Fruit fly (Drosophila melanogaster): Measurements from ENCODE around the gene CG16888.
A peak's percentile ranks its signal among the peaks of the same experiment; 100 is the strongest.

The CG16888 gene

DNA sequence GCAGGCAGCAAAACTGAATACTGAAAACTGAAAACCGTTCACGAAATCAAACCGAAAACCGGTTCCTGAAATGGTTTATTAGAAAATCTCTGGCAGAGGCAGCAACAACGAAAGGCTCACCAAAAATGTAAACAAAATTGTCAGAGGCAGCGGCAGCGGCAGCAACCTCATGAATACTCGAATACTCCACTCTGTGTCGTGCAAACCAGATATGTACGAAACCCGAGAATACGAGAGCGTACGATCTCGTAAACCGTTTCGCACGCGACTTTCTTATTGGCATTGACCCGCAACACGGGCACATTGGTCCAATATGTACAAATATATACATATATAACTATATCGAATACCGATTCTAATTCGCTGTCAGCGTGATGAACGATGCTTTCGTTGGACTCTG, 24.5 kb upstream of the CG16888 start (continued):
- TF ChIP-seq CG12769 (tag; optimal IDR thresholded peaks at IDR 0.05) (peak; percentile 79), pan (optimal IDR thresholded peaks at IDR 0.05) (no peak), pan (GFP tag; optimal IDR thresholded peaks at IDR 0.05 in 1 of 2, IDR thresholded peaks at IDR 0.05 in 1 of 2) (no peak), lbe (GFP tag; optimal IDR thresholded peaks at IDR 0.05) (peak; percentile 45), sd (tag; optimal IDR thresholded peaks at IDR 0.05) (peak; percentile 72), gfzf (GFP tag; optimal IDR thresholded peaks at IDR 0.05) (no peak), vvl (GFP tag; IDR thresholded peaks at IDR 0.05) (0 out of 2 replicates have a peak, but pooled peaks have one; percentile 52), Med (GFP tag) (peak; percentile 4), Dip2 (GFP tag; IDR thresholded peaks at IDR 0.05) (no peak), corto (GFP tag; optimal IDR thresholded peaks at IDR 0.05) (peak; percentile 16), Elba2 (GFP tag; optimal IDR thresholded peaks at IDR 0.05) (peak; percentile 41), CG4360 (GFP tag; IDR thresholded peaks at IDR 0.05) (0 out of 2 replicates have a peak, but pooled peaks have one; percentile 18), cwo (GFP tag; optimal IDR thresholded peaks at IDR 0.05) (peak; percentile 83)

DNA sequence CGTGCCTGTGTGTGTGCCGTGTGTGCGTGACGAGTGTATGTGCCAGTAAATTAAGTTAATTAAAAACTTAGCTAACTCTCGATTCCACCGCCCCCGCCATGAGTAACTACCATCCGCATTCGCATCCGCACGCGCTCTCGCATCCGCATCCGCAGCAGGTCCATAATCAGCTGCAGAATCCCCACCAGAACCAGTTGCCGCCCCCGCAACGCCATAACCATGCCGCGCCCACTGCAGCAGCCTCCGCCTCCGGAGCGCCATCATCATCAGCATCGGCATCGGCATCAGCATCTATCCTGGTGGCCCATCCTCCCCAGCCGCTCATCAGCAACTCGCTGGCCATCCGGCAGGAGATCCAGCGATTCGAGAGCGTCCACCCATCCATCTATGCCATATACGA, 22.9 kb upstream of the CG16888 start:
- TF ChIP-seq CG9215 (GFP tag; IDR thresholded peaks at IDR 0.05) (no peak), chm (GFP tag; IDR thresholded peaks at IDR 0.05) (0 out of 2 replicates have a peak, but pooled peaks have one; percentile 31), mld (GFP tag; IDR thresholded peaks at IDR 0.05; ENCODE audit: partially characterized antibody) (peak; percentile 50; the same call in 1 of the 3 replicates), Awh (GFP tag; IDR thresholded peaks at IDR 0.05) (0 out of 2 replicates have a peak, but pooled peaks have one; percentile 22), Med (GFP tag) (peak; percentile 64), hth (optimal IDR thresholded peaks at IDR 0.05) (no peak), chinmo (GFP tag; IDR thresholded peaks at IDR 0.05; ENCODE audit: partially characterized antibody) (no peak), ci (GFP tag; IDR thresholded peaks at IDR 0.05) (0 out of 3 replicates have a peak, but pooled peaks have one; percentile 36), Rfx (GFP tag; IDR thresholded peaks at IDR 0.05) (0 out of 2 replicates have a peak, but pooled peaks have one; percentile 7), Dek (tag; optimal IDR thresholded peaks at IDR 0.05) (no peak), Dbx (GFP tag; IDR thresholded peaks at IDR 0.05) (0 out of 3 replicates have a peak, but pooled peaks have one; percentile 9), CG1024 (GFP tag; IDR thresholded peaks at IDR 0.05) (no peak), Drgx (GFP tag; IDR thresholded peaks at IDR 0.05) (0 out of 2 replicates have a peak, but pooled peaks have one; percentile 6), crol (GFP tag; IDR thresholded peaks at IDR 0.05) (0 out of 2 replicates have a peak, but pooled peaks have one; percentile 9), CG11456 (GFP tag; IDR thresholded peaks at IDR 0.05) (peak; percentile 61; the same call in 1 of the 3 replicates), CG8765 (GFP tag; IDR thresholded peaks at IDR 0.05) (0 out of 2 replicates have a peak, but pooled peaks have one; percentile 15), CG12659 (GFP tag; optimal IDR thresholded peaks at IDR 0.05) (no peak), CG13775 (GFP tag; optimal IDR thresholded peaks at IDR 0.05) (peak; percentile 60), CG1529 (GFP tag; optimal IDR thresholded peaks at IDR 0.05) (no peak), CG8290 (GFP tag; optimal IDR thresholded peaks at IDR 0.05) (no peak), CG8290 (tag; optimal IDR thresholded peaks at IDR 0.05) (no peak), CG16815 (GFP tag; optimal IDR thresholded peaks at IDR 0.05) (no peak), CG2712 (tag; optimal IDR thresholded peaks at IDR 0.05) (no peak), sr (GFP tag; IDR thresholded peaks at IDR 0.05) (peak; percentile 71; the same call in 2 of the 3 replicates), grau (tag; optimal IDR thresholded peaks at IDR 0.05) (no peak), Doc2 (GFP tag; IDR thresholded peaks at IDR 0.05) (0 out of 2 replicates have a peak, but pooled peaks have one; percentile 13), HLHmδ (GFP tag; optimal IDR thresholded peaks at IDR 0.05) (no peak)

Data from whole organism, embryonic.